Worm (Caenorhabditis elegans) whole organism, L1 larva: ENCODE measurements around the gene K07C5.2.

ENCODE experiments used
- C16A3.4 ChIP-seq: fragments of 150-350 bp; optimal IDR thresholded peaks from 2 replicates; lab custom pipeline; 2014; ENCODE audit warnings: missing biosample characterization, missing genetic modification characterization
- C34B4.2 ChIP-seq: sonication (generic microtip); optimal IDR thresholded peaks from 2 replicates; lab custom pipeline; 2017; ENCODE audit warnings: mild to moderate bottlenecking, missing genetic modification characterization, missing compliant biosample characterization
- F16B12.6 ChIP-seq: fragments of 150-350 bp; optimal IDR thresholded peaks from 2 replicates; lab custom pipeline; 2014; ENCODE audit warnings: missing biosample characterization, missing genetic modification characterization
- Y116A8C.19 ChIP-seq: sonication (generic microtip); optimal IDR thresholded peaks from 2 replicates; lab custom pipeline; 2016; ENCODE audit warnings: missing compliant biosample characterization, missing genetic modification characterization, borderline replicate concordance
- ama-1 ChIP-seq: fragments of 150-350 bp; optimal IDR thresholded peaks from 2 replicates; lab custom pipeline; 2014
- blmp-1 ChIP-seq: fragments of 150-350 bp; optimal IDR thresholded peaks from 2 replicates; lab custom pipeline; 2014; ENCODE audit warnings: missing biosample characterization, missing genetic modification characterization
- ceh-8 ChIP-seq: fragments of 200-800 bp; sonication (Bioruptor generic); optimal IDR thresholded peaks from 2 replicates; lab custom pipeline; 2018; ENCODE audit warnings: mild to moderate bottlenecking, missing genetic modification characterization, moderate library complexity, missing compliant biosample characterization
- dpl-1 ChIP-seq, 3 experiments: fragments of 150-350 bp in 2 of 3; sonication (generic microtip) in 1 of 3; optimal IDR thresholded peaks; 2 replicates each; lab custom pipeline; 2014 to 2017; ENCODE audit warnings: missing biosample characterization in 3 of 3, missing genetic modification characterization in 3 of 3, missing genetic modification reagents in 3 of 3
- efl-1 ChIP-seq, 4 experiments: fragments of 150-350 bp; optimal IDR thresholded peaks in 3 of 4; peaks in 1 of 4; 1 replicate in 1 of 4; 2 replicates in 3 of 4; lab custom pipeline; 2014; ENCODE audit warnings: missing biosample characterization in 2 of 4, missing genetic modification characterization in 2 of 4, missing genetic modification reagents in 2 of 4
- efl-3 ChIP-seq: fragments of 200-800 bp; sonication (Bioruptor generic); optimal IDR thresholded peaks from 2 replicates; lab custom pipeline; 2018; ENCODE audit warnings: mild to moderate bottlenecking, missing genetic modification characterization, missing compliant biosample characterization
- egl-27 ChIP-seq, 2 experiments: fragments of 150-350 bp in 1 of 2; sonication (generic microtip); optimal IDR thresholded peaks; 3 replicates each; lab custom pipeline; 2017 to 2018; ENCODE audit warnings: missing biosample characterization in 2 of 2, missing genetic modification characterization in 2 of 2, missing genetic modification reagents in 2 of 2
- elt-3 ChIP-seq, 6 experiments: fragments of 150-350 bp in 1 of 6; sonication (generic microtip); optimal IDR thresholded peaks; 2 replicates each; lab custom pipeline; 2017 to 2018; ENCODE audit warnings: missing biosample characterization in 6 of 6, missing genetic modification characterization in 6 of 6, inconsistent platforms in 1 of 6
- ets-5 ChIP-seq: fragments of 200-800 bp; sonication (Bioruptor generic); IDR thresholded peaks from 2 replicates; pipeline ENCODE4 v1.3.6; 2022; ENCODE audit warnings: missing genetic modification characterization, missing compliant biosample characterization
- fkh-8 ChIP-seq: sonication (generic microtip); optimal IDR thresholded peaks from 2 replicates; lab custom pipeline; 2016; ENCODE audit warnings: mild to moderate bottlenecking, missing genetic modification characterization, missing compliant biosample characterization
- grh-1 ChIP-seq: fragments of 200-800 bp; sonication (Bioruptor generic); IDR thresholded peaks from 2 replicates; pipeline ENCODE4 v1.3.6; 2022; ENCODE audit warnings: missing genetic modification reagents, missing genetic modification characterization, missing compliant biosample characterization
- hlh-4 ChIP-seq: sonication (generic microtip); optimal IDR thresholded peaks from 2 replicates; lab custom pipeline; 2016; ENCODE audit warnings: mild to moderate bottlenecking, missing genetic modification characterization, missing compliant biosample characterization
- irx-1 ChIP-seq: sonication (generic microtip); optimal IDR thresholded peaks from 2 replicates; lab custom pipeline; 2016; ENCODE audit warnings: missing genetic modification characterization, missing compliant biosample characterization
- isw-1 ChIP-seq: fragments of 200-800 bp; sonication (Bioruptor generic); IDR thresholded peaks from 2 replicates; pipeline ENCODE4 v1.3.6; 2022; ENCODE audit warnings: missing genetic modification characterization, missing compliant biosample characterization
- jun-1 ChIP-seq: fragments of 150-350 bp; optimal IDR thresholded peaks from 2 replicates; lab custom pipeline; 2014; ENCODE audit warnings: missing biosample characterization, missing genetic modification reagents, missing genetic modification characterization
- lin-14 ChIP-seq: fragments of 200-800 bp; sonication (Bioruptor generic); optimal IDR thresholded peaks from 2 replicates; lab custom pipeline; 2018; ENCODE audit warnings: mild to moderate bottlenecking, missing genetic modification characterization, moderate library complexity, missing compliant biosample characterization
- lin-39 ChIP-seq: fragments of 150-350 bp; optimal IDR thresholded peaks from 2 replicates; lab custom pipeline; 2014; ENCODE audit warnings: missing biosample characterization, missing genetic modification reagents, missing genetic modification characterization
- lir-3 ChIP-seq: sonication (generic microtip); optimal IDR thresholded peaks from 2 replicates; lab custom pipeline; 2016; ENCODE audit warnings: mild to moderate bottlenecking, missing genetic modification characterization, moderate library complexity, missing compliant biosample characterization; ENCODE audit not compliant: poor library complexity
- lsy-2 ChIP-seq, 2 experiments: fragments of 150-350 bp; optimal IDR thresholded peaks; 2 replicates each; lab custom pipeline; 2014; ENCODE audit warnings: missing biosample characterization in 2 of 2, missing genetic modification characterization in 2 of 2
- nhr-12 ChIP-seq: sonication (generic microtip); optimal IDR thresholded peaks from 2 replicates; lab custom pipeline; 2017; ENCODE audit warnings: missing biosample characterization, missing genetic modification characterization
- nhr-19 ChIP-seq: fragments of 200-800 bp; sonication (Bioruptor generic); conservative IDR thresholded peaks from 2 replicates; pipeline ENCODE4 v1.3.6; 2022; ENCODE audit warnings: missing genetic modification characterization, missing compliant biosample characterization
- nhr-20 ChIP-seq: sonication (generic microtip); optimal IDR thresholded peaks from 2 replicates; lab custom pipeline; 2016; ENCODE audit warnings: mild to moderate bottlenecking, missing genetic modification characterization, missing compliant biosample characterization
- nhr-237 ChIP-seq: fragments of 150-350 bp; optimal IDR thresholded peaks from 2 replicates; lab custom pipeline; 2014; ENCODE audit warnings: missing biosample characterization, missing genetic modification characterization
- nhr-47 ChIP-seq: sonication (generic microtip); optimal IDR thresholded peaks from 2 replicates; lab custom pipeline; 2016; ENCODE audit warnings: mild to moderate bottlenecking, missing genetic modification characterization, moderate library complexity, missing compliant biosample characterization
- nhr-76 ChIP-seq: sonication (generic microtip); optimal IDR thresholded peaks from 2 replicates; lab custom pipeline; 2017; ENCODE audit warnings: missing biosample characterization, missing genetic modification characterization
- nhr-77 ChIP-seq: fragments of 150-350 bp; optimal IDR thresholded peaks from 2 replicates; lab custom pipeline; 2014; ENCODE audit warnings: missing biosample characterization, missing genetic modification characterization
- nhr-85 ChIP-seq: sonication (generic microtip); peaks from one replicate; lab custom pipeline; 2016; ENCODE audit warnings: missing genetic modification characterization, inconsistent platforms, missing compliant biosample characterization
- pax-3 ChIP-seq: fragments of 200-800 bp; sonication (Bioruptor generic); optimal IDR thresholded peaks from 2 replicates; lab custom pipeline; 2018; ENCODE audit warnings: mild to moderate bottlenecking, missing genetic modification characterization, moderate library complexity, missing compliant biosample characterization
- sox-4 ChIP-seq: sonication (generic microtip); optimal IDR thresholded peaks from 2 replicates; lab custom pipeline; 2016; ENCODE audit warnings: missing genetic modification characterization, missing compliant biosample characterization
- swsn-7 ChIP-seq: sonication (generic microtip); optimal IDR thresholded peaks from 2 replicates; lab custom pipeline; 2016; ENCODE audit warnings: missing genetic modification characterization, missing compliant biosample characterization
- tbx-2 ChIP-seq: sonication (generic microtip); optimal IDR thresholded peaks from 2 replicates; lab custom pipeline; 2016; ENCODE audit warnings: missing genetic modification characterization, missing compliant biosample characterization
- unc-30 ChIP-seq: sonication (generic microtip); optimal IDR thresholded peaks from 2 replicates; lab custom pipeline; 2017; ENCODE audit warnings: missing biosample characterization, missing genetic modification characterization
- unc-62 ChIP-seq: fragments of 150-350 bp; optimal IDR thresholded peaks from 2 replicates; lab custom pipeline; 2014; ENCODE audit warnings: missing biosample characterization, missing genetic modification reagents, missing genetic modification characterization
- unc-86 ChIP-seq: sonication (generic microtip); optimal IDR thresholded peaks from 2 replicates; lab custom pipeline; 2016; ENCODE audit warnings: missing genetic modification characterization, missing compliant biosample characterization
- zag-1 ChIP-seq: fragments of 150-350 bp; optimal IDR thresholded peaks from 2 replicates; lab custom pipeline; 2014; ENCODE audit warnings: missing biosample characterization, missing genetic modification characterization
- zip-4 ChIP-seq: fragments of 200-800 bp; sonication (Bioruptor generic); optimal IDR thresholded peaks from 2 replicates; lab custom pipeline; 2018; ENCODE audit warnings: mild to moderate bottlenecking, missing genetic modification characterization, moderate library complexity, missing compliant biosample characterization
- ztf-11 ChIP-seq, 2 experiments: sonication (generic microtip); optimal IDR thresholded peaks; 2 replicates each; lab custom pipeline; 2016 to 2017; ENCODE audit warnings: missing genetic modification characterization in 2 of 2, missing biosample characterization in 1 of 2, missing compliant biosample characterization in 1 of 2

K07C5.2 gene

DNA sequence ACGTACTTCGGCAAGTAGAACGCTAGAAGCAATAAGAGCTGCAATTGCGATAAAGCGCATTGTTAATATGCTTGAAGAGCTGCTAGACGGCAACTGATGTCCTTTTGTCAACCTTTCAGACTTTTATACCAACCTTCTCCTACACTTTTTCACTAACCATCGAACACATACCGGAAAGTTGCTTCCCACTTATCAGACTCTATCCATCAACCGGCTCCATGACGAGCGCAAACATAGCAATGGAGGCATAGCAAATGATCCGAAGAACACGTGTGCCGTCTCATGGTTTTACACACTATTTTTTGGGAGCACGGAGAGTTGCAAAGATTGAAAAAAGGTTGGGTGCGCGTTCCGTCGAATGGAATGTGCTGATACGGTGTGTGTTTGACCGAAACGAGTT is 42.4 kb downstream of the K07C5.2 start, which contains the start of gene abu-1:
TSS of gene abu-1 (minus strand) at position 101 of the 400 bp plus-strand sequence.
- TF ChIP-seq lin-14 (GFP tag; lab: Kevin White, UChicago) (no peak), ets-5 (GFP tag; lab: Robert Waterston, UW) (no peak), nhr-237 (tag; lab: Kevin White, UChicago) (no peak), ceh-8 (GFP tag; lab: Kevin White, UChicago) (no peak), C34B4.2 (no peak), unc-62 (GFP tag; lab: Kevin White, UChicago) (no peak), efl-1 (optimal IDR thresholded peaks at IDR 0.05; lab: Kevin White, UChicago) (no peak), efl-1 (GFP tag; optimal IDR thresholded peaks at IDR 0.05 in 1 of 2; lab: Kevin White, UChicago) (no peak), nhr-77 (tag; lab: Kevin White, UChicago) (no peak), pax-3 (no peak), zag-1 (tag; lab: Kevin White, UChicago) (no peak), nhr-19 (GFP tag; lab: Robert Waterston, UW) (no peak), zip-4 (no peak), lin-39 (tag; lab: Kevin White, UChicago) (no peak), irx-1 (tag; lab: Kevin White, UChicago) (no peak), isw-1 (GFP tag; lab: Robert Waterston, UW) (no peak)
- TF ChIP-seq, all 84 proteins: peak for 0

DNA sequence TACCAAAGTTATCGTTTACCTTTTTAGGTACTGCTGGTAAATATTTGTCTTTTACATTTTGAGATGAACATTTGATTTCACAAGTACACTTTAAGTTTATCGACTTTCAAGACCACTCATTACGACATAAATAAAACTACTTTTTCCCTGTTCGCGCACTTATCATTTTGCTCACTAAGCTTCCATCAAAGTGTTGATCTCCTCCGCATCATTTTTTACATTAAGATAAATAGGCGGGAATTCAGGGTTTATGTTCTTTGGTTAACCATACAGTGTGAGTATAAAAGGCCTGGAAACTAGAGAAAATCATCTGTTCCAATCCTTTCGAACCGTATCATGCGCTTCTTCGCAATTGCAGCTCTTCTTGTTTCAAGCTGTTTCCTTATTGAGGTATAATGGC is 42.8 kb downstream of the K07C5.2 start, which contains the start of gene pqn-2:
TSS of gene pqn-2 (plus strand) at position 301 of the 400 bp plus-strand sequence.
- TF ChIP-seq egl-27 (tag; optimal IDR thresholded peaks at IDR 0.05; lab: Kevin White, UChicago) = no peak
- TF ChIP-seq C34B4.2 = no peak
- no peak for TF ChIP-seq elt-3 (tag; optimal IDR thresholded peaks at IDR 0.05; lab: Kevin White, UChicago)
- no peak for TF ChIP-seq nhr-76 (tag; lab: Kevin White, UChicago)
- TF ChIP-seq hlh-4 (tag; lab: Kevin White, UChicago) = no peak
- no peak for TF ChIP-seq zip-4
- no peak for TF ChIP-seq Y116A8C.19 (tag; lab: Kevin White, UChicago)
- TF ChIP-seq jun-1 (tag; lab: Kevin White, UChicago) = no peak
- no peak for TF ChIP-seq ztf-11 (tag; optimal IDR thresholded peaks at IDR 0.05; lab: Kevin White, UChicago)
- no peak for TF ChIP-seq F16B12.6 (tag; lab: Kevin White, UChicago)
- TF ChIP-seq irx-1 (tag; lab: Kevin White, UChicago) = no peak
- no peak for TF ChIP-seq sox-4 (tag; lab: Kevin White, UChicago)
- no peak for TF ChIP-seq tbx-2 (tag; lab: Kevin White, UChicago)
- TF ChIP-seq unc-86 (tag; lab: Kevin White, UChicago) = no peak
- no peak for TF ChIP-seq fkh-8
- no peak for TF ChIP-seq dpl-1 (GFP tag; optimal IDR thresholded peaks at IDR 0.05; lab: Kevin White, UChicago)
- TF ChIP-seq unc-30 (tag; lab: Kevin White, UChicago) = no peak

DNA sequence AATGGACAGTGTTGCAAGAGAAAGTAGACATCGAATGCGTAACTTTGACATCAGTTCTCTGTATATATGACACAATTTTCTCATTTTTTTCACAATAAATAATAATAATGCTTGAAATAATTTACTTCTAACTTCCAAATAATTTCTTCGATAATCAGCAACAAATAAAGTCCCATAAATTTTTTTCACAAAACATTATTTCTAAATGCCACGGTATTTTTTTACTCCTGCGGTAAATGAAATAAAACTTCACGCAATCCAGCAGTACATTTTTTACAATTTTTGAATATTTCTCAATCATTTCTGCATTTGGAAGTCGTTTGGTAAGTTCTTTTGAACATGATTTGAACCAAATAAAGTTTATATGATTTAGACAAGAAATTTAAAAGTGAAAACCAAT is 44.6 kb downstream of the K07C5.2 start, which contains the start of gene spe-10:
TSS of gene spe-10 (plus strand) at position 301 of the 400 bp plus-strand sequence.
- TF ChIP-seq nhr-12 (tag; lab: Kevin White, UChicago) (no peak), dpl-1 (GFP tag; optimal IDR thresholded peaks at IDR 0.05; lab: Kevin White, UChicago) (no peak), ztf-11 (tag; optimal IDR thresholded peaks at IDR 0.05; lab: Kevin White, UChicago) (no peak), jun-1 (tag; lab: Kevin White, UChicago) (no peak), C16A3.4 (tag; lab: Kevin White, UChicago) (no peak), swsn-7 (tag; lab: Kevin White, UChicago) (no peak), efl-3 (no peak), ets-5 (GFP tag; lab: Robert Waterston, UW) (no peak), ama-1 (lab: Kevin White, UChicago) (no peak), nhr-77 (tag; lab: Kevin White, UChicago) (no peak)

DNA sequence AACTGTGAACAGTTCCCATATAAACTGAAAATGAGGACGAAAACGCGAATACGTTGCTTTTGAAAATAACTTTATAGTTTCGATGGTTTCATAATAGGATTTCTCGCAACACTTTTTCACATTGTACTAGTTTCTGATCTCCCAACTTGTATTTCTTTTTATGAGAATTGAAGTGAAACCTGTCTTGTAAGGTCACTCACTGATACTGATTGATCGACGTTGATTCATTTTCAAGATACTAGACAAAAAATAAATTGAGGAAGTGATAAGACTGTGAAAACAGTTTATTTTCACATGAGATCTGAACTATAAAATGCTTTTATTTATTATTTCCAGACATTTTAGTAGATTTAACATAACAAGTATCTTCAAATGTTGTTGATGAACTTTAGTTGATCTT is 48.1 kb downstream of the K07C5.2 start:
- peak; percentile 86 for TF ChIP-seq nhr-85 (tag; lab: Kevin White, UChicago)
- TF ChIP-seq lir-3 (tag; lab: Kevin White, UChicago) = no peak
- TF ChIP-seq elt-3 (tag; optimal IDR thresholded peaks at IDR 0.05; lab: Kevin White, UChicago) = peak; percentile 47 to 85 (median 66)
- TF ChIP-seq unc-30 (tag; lab: Kevin White, UChicago) = no peak
- peak in 1 of 2 experiments; percentile 5 for TF ChIP-seq lsy-2 (tag; optimal IDR thresholded peaks at IDR 0.05; lab: Kevin White, UChicago)
- TF ChIP-seq nhr-20 (tag; lab: Kevin White, UChicago) = peak; percentile 35
- TF ChIP-seq lin-14 (GFP tag; lab: Kevin White, UChicago) = peak; percentile 57
- TF ChIP-seq blmp-1 (tag; lab: Kevin White, UChicago) = peak; percentile 29
- peak; percentile 32; the same call in 1 of the 2 replicates for TF ChIP-seq grh-1
- TF ChIP-seq nhr-47 (tag; lab: Kevin White, UChicago) = no peak
